Fruit fly (Drosophila melanogaster) whole organism, prepupa: ENCODE data around the gene CG1622.

ENCODE experiments used
- Blimp-1 ChIP-seq: fragments of 200-800 bp; sonication (Bioruptor generic); optimal IDR thresholded peaks from 3 replicates; lab custom pipeline; 2017; ENCODE audit warnings: missing biosample characterization, missing genetic modification characterization, mild to moderate bottlenecking, moderate library complexity, missing genetic modification reagents
- CG10669 ChIP-seq: fragments of 200-800 bp; sonication (Bioruptor generic); optimal IDR thresholded peaks from 3 replicates; lab custom pipeline; 2018; ENCODE audit warnings: missing biosample characterization, mild to moderate bottlenecking, missing genetic modification characterization, moderate library complexity
- CG11294 ChIP-seq: fragments of 200-800 bp; sonication (Bioruptor generic); IDR thresholded peaks from 2 replicates; pipeline ENCODE4 v1.3.6; 2022; ENCODE audit warnings: missing biosample characterization, missing genetic modification characterization
- CG11762 ChIP-seq: fragments of 200-800 bp; sonication (Bioruptor generic); optimal IDR thresholded peaks from 3 replicates; lab custom pipeline; 2016; ENCODE audit warnings: missing biosample characterization, missing genetic modification characterization; ENCODE audit not compliant: insufficient read depth
- CG11902 ChIP-seq: fragments of 200-800 bp; sonication (Bioruptor generic); optimal IDR thresholded peaks from 3 replicates; lab custom pipeline; 2016; ENCODE audit warnings: missing biosample characterization, missing genetic modification characterization
- CG15336 ChIP-seq: fragments of 200-800 bp; sonication (Bioruptor generic); IDR thresholded peaks from 2 replicates; pipeline ENCODE4 v1.3.6; 2022; ENCODE audit warnings: missing biosample characterization, missing genetic modification characterization
- CG1621 ChIP-seq: fragments of 200-800 bp; sonication (Bioruptor generic); optimal IDR thresholded peaks from 3 replicates; lab custom pipeline; 2018; ENCODE audit warnings: missing biosample characterization, mild to moderate bottlenecking, missing genetic modification characterization
- CG3032 ChIP-seq: fragments of 200-800 bp; optimal IDR thresholded peaks from 2 replicates; lab custom pipeline; 2019; ENCODE audit warnings: missing biosample characterization, mild to moderate bottlenecking, missing genetic modification characterization, moderate library complexity
- CG31627 ChIP-seq: fragments of 200-800 bp; sonication (Bioruptor generic); optimal IDR thresholded peaks from 3 replicates; lab custom pipeline; 2016; ENCODE audit warnings: missing biosample characterization, missing genetic modification characterization
- CG32006 ChIP-seq: fragments of 200-800 bp; sonication (Bioruptor generic); optimal IDR thresholded peaks from 3 replicates; lab custom pipeline; 2017; ENCODE audit warnings: missing biosample characterization, mild to moderate bottlenecking, missing genetic modification characterization
- CG3919 ChIP-seq: fragments of 200-800 bp; sonication (Bioruptor generic); optimal IDR thresholded peaks from 3 replicates; lab custom pipeline; 2016; ENCODE audit warnings: missing biosample characterization, missing genetic modification characterization
- CG4318 ChIP-seq: fragments of 200-800 bp; sonication (Bioruptor generic); optimal IDR thresholded peaks from 3 replicates; lab custom pipeline; 2017; ENCODE audit warnings: missing biosample characterization, mild to moderate bottlenecking, missing genetic modification characterization
- CG6163 ChIP-seq: fragments of 200-800 bp; sonication (Bioruptor generic); IDR thresholded peaks from 3 replicates; pipeline ENCODE4 v1.3.6; 2022; ENCODE audit warnings: missing biosample characterization, missing genetic modification characterization
- CG6276 ChIP-seq: fragments of 200-800 bp; sonication (Bioruptor generic); optimal IDR thresholded peaks from 2 replicates; lab custom pipeline; 2017; ENCODE audit warnings: missing biosample characterization, mild to moderate bottlenecking, missing genetic modification characterization
- CG6808 ChIP-seq: fragments of 200-800 bp; sonication (Bioruptor generic); optimal IDR thresholded peaks from 3 replicates; lab custom pipeline; 2017; ENCODE audit warnings: missing biosample characterization, missing genetic modification characterization, mild to moderate bottlenecking, moderate library complexity, missing genetic modification reagents
- CG7368 ChIP-seq: fragments of 200-800 bp; sonication (Bioruptor generic); optimal IDR thresholded peaks from 3 replicates; lab custom pipeline; 2016; ENCODE audit warnings: missing biosample characterization, missing genetic modification characterization
- CG8119 ChIP-seq: fragments of 200-800 bp; sonication (Bioruptor generic); IDR thresholded peaks from 3 replicates; pipeline ENCODE4 v1.3.6; 2022; ENCODE audit warnings: missing biosample characterization, missing genetic modification characterization
- CG8632 ChIP-seq: fragments of 200-800 bp; sonication (Bioruptor generic); optimal IDR thresholded peaks from 3 replicates; lab custom pipeline; 2016; ENCODE audit warnings: missing biosample characterization, missing genetic modification characterization
- Eip78C ChIP-seq: fragments of 200-800 bp; sonication (Bioruptor generic); peaks from one replicate; lab custom pipeline; 2016; ENCODE audit warnings: missing biosample characterization, missing genetic modification characterization
- Eip93F ChIP-seq: fragments of 200-800 bp; sonication (Bioruptor generic); optimal IDR thresholded peaks from 2 replicates; lab custom pipeline; 2016; ENCODE audit warnings: missing biosample characterization, mild to moderate bottlenecking, missing genetic modification characterization
- Ets21C ChIP-seq: fragments of 200-800 bp; sonication (Bioruptor generic); optimal IDR thresholded peaks from 3 replicates; lab custom pipeline; 2016; ENCODE audit warnings: missing biosample characterization, missing genetic modification characterization
- Ets96B ChIP-seq: fragments of 200-800 bp; optimal IDR thresholded peaks from 2 replicates; lab custom pipeline; 2019; ENCODE audit warnings: missing biosample characterization, mild to moderate bottlenecking, missing genetic modification characterization, moderate library complexity
- Gug ChIP-seq: fragments of 200-800 bp; sonication (Bioruptor generic); IDR thresholded peaks from 2 replicates; pipeline ENCODE4 v1.3.6; 2022; ENCODE audit warnings: missing biosample characterization, missing genetic modification characterization
- Hr39 ChIP-seq: fragments of 200-800 bp; sonication (Bioruptor generic); optimal IDR thresholded peaks from 2 replicates; lab custom pipeline; 2016; ENCODE audit warnings: missing biosample characterization, missing genetic modification characterization
- Lpt ChIP-seq: fragments of 200-800 bp; sonication (Bioruptor generic); optimal IDR thresholded peaks from 3 replicates; lab custom pipeline; 2016; ENCODE audit warnings: missing biosample characterization, missing genetic modification characterization
- Met ChIP-seq: fragments of 200-800 bp; sonication (Bioruptor generic); optimal IDR thresholded peaks from 3 replicates; lab custom pipeline; 2016; ENCODE audit warnings: missing biosample characterization, missing genetic modification characterization
- OdsH ChIP-seq: fragments of 200-800 bp; sonication (Bioruptor generic); optimal IDR thresholded peaks from 3 replicates; lab custom pipeline; 2016; ENCODE audit warnings: missing biosample characterization, missing genetic modification characterization
- Smox ChIP-seq: fragments of 200-800 bp; sonication (Bioruptor generic); optimal IDR thresholded peaks from 3 replicates; lab custom pipeline; 2016; ENCODE audit warnings: missing biosample characterization, missing genetic modification characterization
- Sox102F ChIP-seq: fragments of 200-800 bp; sonication (Bioruptor generic); optimal IDR thresholded peaks from 2 replicates; lab custom pipeline; 2016; ENCODE audit warnings: missing biosample characterization, mild to moderate bottlenecking, missing genetic modification characterization
- Sox14 ChIP-seq: fragments of 200-800 bp; sonication (Bioruptor generic); optimal IDR thresholded peaks from 3 replicates; lab custom pipeline; 2016; ENCODE audit warnings: missing biosample characterization, missing genetic modification characterization
- acj6 ChIP-seq: fragments of 200-800 bp; sonication (Bioruptor generic); optimal IDR thresholded peaks from 3 replicates; lab custom pipeline; 2016; ENCODE audit warnings: missing biosample characterization, missing genetic modification characterization
- cyc ChIP-seq: fragments of 200-800 bp; sonication (Bioruptor generic); optimal IDR thresholded peaks from 3 replicates; lab custom pipeline; 2016; ENCODE audit warnings: missing biosample characterization, missing genetic modification characterization
- dac ChIP-seq: fragments of 200-800 bp; sonication (Bioruptor generic); optimal IDR thresholded peaks from 2 replicates; lab custom pipeline; 2017; ENCODE audit warnings: missing biosample characterization, mild to moderate bottlenecking, missing genetic modification characterization
- eg ChIP-seq: fragments of 200-800 bp; sonication (Bioruptor generic); IDR thresholded peaks from 3 replicates; pipeline ENCODE4 v1.3.6; 2022; ENCODE audit warnings: missing biosample characterization, missing genetic modification characterization
- fd59A ChIP-seq: fragments of 200-800 bp; sonication (Bioruptor generic); optimal IDR thresholded peaks from 2 replicates; lab custom pipeline; 2017; ENCODE audit warnings: missing biosample characterization, mild to moderate bottlenecking, missing genetic modification characterization, missing genetic modification reagents
- fd85E ChIP-seq: fragments of 200-800 bp; sonication (Bioruptor generic); optimal IDR thresholded peaks from 3 replicates; lab custom pipeline; 2016; ENCODE audit warnings: missing biosample characterization, missing genetic modification characterization
- fkh ChIP-seq: fragments of 200-800 bp; sonication (Bioruptor generic); optimal IDR thresholded peaks from 3 replicates; lab custom pipeline; 2017; ENCODE audit warnings: missing biosample characterization, mild to moderate bottlenecking, missing genetic modification characterization, moderate library complexity
- lz ChIP-seq: fragments of 200-800 bp; sonication (Bioruptor generic); optimal IDR thresholded peaks from 3 replicates; lab custom pipeline; 2016; ENCODE audit warnings: missing biosample characterization, missing genetic modification characterization
- salr ChIP-seq, 2 experiments: fragments of 200-800 bp; sonication (Bioruptor generic); optimal IDR thresholded peaks; 3 replicates each; lab custom pipeline; 2016 to 2018; ENCODE audit warnings: missing biosample characterization in 2 of 2, missing genetic modification characterization in 2 of 2, mild to moderate bottlenecking in 1 of 2
- spab ChIP-seq: fragments of 200-800 bp; sonication (Bioruptor generic); optimal IDR thresholded peaks from 2 replicates; lab custom pipeline; 2017; ENCODE audit warnings: missing biosample characterization, mild to moderate bottlenecking, missing genetic modification characterization, missing genetic modification reagents
- svp ChIP-seq: fragments of 200-800 bp; sonication (Bioruptor generic); peaks from one replicate; lab custom pipeline; 2016; ENCODE audit warnings: missing biosample characterization, missing genetic modification characterization
- topi ChIP-seq: fragments of 200-800 bp; sonication (Bioruptor generic); optimal IDR thresholded peaks from 3 replicates; lab custom pipeline; 2016; ENCODE audit warnings: missing biosample characterization, missing genetic modification characterization
- vri ChIP-seq: fragments of 200-800 bp; sonication (Bioruptor generic); optimal IDR thresholded peaks from 3 replicates; lab custom pipeline; 2016; ENCODE audit warnings: missing biosample characterization, mild to moderate bottlenecking, missing genetic modification characterization

CG1622 gene

DNA sequence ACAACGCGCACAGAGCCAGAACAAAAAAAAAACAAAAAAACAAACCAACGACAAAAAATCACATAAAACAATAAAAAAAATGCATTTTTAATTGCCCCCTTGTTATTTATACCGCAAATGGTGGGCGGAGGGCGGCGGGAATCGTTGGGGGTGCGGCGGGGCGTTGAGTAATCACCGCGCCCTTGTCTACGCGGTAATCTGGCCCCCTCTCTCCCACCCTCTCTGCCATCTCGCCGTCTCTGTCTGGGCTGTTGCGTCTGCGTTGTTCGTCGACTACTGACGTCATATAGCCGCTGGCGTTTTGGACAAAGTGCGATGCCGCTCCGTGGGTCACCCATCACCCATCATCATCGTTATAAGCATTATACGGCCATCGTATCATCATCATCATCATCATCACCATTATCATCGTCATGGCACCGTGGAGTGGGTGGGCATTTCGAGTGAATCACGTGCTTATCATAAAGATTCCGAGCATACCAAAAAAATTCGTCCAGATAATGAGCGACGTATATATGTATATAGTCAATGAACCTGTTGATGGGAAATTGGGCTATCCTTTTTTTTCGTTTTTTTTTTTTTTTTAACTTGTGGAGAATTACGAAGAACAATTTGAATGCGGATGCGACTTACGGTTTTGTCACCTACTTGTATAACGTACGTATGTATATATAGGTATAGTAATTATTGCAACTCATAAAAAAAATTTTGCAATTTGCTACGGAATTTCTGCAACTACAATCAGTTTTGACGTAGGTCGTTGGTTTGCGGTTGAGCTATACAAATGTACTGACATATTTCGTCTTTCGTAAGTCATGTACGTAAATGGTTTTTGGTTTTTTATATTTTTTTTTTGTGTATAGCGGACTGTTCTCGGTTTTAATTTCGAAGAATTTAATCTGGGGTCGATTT lies 6.0 kb downstream of the CG1622 start (continued):
- peak; percentile 80 for TF ChIP-seq vri (GFP tag; lab: Kevin White, UChicago)
- peak; percentile 69 for TF ChIP-seq CG6276 (GFP tag; lab: Kevin White, UChicago)
- TF ChIP-seq Smox = no peak
- TF ChIP-seq lz (GFP tag; lab: Kevin White, UChicago) = no peak
- peak; percentile 4 for TF ChIP-seq Blimp-1 (GFP tag; lab: Kevin White, UChicago)
- TF ChIP-seq CG6808 (GFP tag; lab: Kevin White, UChicago) = peak; percentile 66
- TF ChIP-seq fd59A (GFP tag; lab: Kevin White, UChicago) = no peak
- TF ChIP-seq CG31627 (GFP tag; lab: Kevin White, UChicago) = no peak
- TF ChIP-seq CG3032 = peak; percentile 60
- TF ChIP-seq, all 60 proteins: peak for 34

DNA sequence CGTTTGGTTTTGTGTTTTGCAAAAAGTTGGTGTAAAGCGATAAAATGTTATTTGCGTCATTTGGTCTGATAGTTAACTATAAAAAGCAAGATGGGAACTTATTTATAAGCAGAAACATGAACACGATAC lies 6.5 kb downstream of the CG1622 start, which contains the start of gene IP3K2:
TSS of gene IP3K2 (plus strand) at position 107 of the 129 bp plus-strand sequence.
- TF ChIP-seq Sox14 (GFP tag; lab: Kevin White, UChicago) (no peak), CG15336 (GFP tag; lab: Robert Waterston, UW) (no peak), Hr39 (GFP tag; lab: Kevin White, UChicago) (no peak), svp (GFP tag; lab: Kevin White, UChicago) (no peak), CG4318 (GFP tag; lab: Kevin White, UChicago) (no peak), Ets96B (no peak), CG11762 (GFP tag; lab: Kevin White, UChicago) (no peak), Lpt (GFP tag; lab: Kevin White, UChicago) (no peak), CG3919 (GFP tag; lab: Kevin White, UChicago) (no peak), vri (GFP tag; lab: Kevin White, UChicago) (no peak), fd85E (GFP tag; lab: Kevin White, UChicago) (no peak), CG8632 (GFP tag; lab: Kevin White, UChicago) (no peak), salr (GFP tag; optimal IDR thresholded peaks at IDR 0.05; lab: Kevin White, UChicago) (no peak), cyc (GFP tag; lab: Kevin White, UChicago) (no peak), acj6 (GFP tag; lab: Kevin White, UChicago) (no peak), CG8119 (GFP tag; lab: Robert Waterston, UW) (no peak), dac (GFP tag; lab: Kevin White, UChicago) (no peak)
- TF ChIP-seq, all 60 proteins: peak for 0

DNA sequence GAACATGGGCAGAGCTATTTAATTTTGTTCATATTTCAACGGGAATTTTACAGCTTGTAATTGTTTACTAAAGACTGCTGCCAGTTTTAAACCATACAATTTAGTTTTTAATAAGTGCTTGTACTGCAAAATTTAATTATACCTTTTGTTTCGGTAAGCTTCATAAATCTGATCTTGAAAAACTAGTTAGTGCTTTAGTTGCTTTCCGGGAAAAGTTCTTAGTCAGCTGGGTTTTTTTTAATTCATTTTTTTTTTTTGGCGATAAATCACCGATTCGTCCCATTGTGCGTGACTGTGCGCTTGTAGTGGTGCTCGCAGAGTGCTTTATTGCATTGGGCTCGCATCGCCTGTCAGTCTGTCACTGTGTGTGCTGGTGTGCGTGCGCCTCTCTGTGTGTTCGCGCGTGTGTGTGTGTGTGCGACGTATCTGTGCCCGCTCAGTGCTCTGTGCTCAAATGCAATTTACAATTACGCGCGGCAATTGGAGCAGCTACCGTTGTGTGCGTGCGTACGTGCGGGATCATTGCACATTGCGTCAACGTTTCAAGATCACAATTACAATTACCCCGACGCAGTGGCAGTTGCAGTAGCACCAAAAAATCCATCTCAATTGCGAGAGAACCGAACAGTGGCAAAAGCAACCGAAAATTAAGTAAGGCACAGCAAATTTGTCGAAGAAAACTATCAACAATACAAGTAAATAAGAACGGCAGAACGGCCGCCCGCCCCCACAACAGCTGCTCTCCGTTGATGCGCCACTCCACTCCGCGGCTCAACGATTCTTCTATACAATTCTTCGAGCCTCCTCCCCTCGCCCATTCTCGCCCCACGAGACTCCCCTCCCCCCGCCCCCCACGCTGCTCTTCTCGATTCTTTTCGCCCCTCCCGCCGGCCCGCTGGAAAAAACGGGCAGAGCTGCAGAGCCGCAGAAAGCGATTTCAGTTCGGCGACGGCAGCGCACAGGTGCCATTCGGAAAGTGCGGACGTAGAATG lies 7.1 kb downstream of the CG1622 start:
- no peak for TF ChIP-seq CG3032
- no peak for TF ChIP-seq CG7368 (GFP tag; lab: Kevin White, UChicago)
- TF ChIP-seq Eip78C = peak; percentile 53
- TF ChIP-seq CG8119 (GFP tag; lab: Robert Waterston, UW) = no peak; the same call in 2 of the 3 replicates
- TF ChIP-seq CG1621 (tag; lab: Kevin White, UChicago) = no peak
- no peak for TF ChIP-seq Hr39 (GFP tag; lab: Kevin White, UChicago)
- no peak for TF ChIP-seq Sox14 (GFP tag; lab: Kevin White, UChicago)
- peak; percentile 24 for TF ChIP-seq Met
- TF ChIP-seq OdsH (GFP tag; lab: Kevin White, UChicago) = no peak
- no peak for TF ChIP-seq CG10669 (GFP tag; lab: Kevin White, UChicago)
- peak; percentile 41; the same call in 1 of the 3 replicates for TF ChIP-seq CG6163 (GFP tag; lab: Robert Waterston, UW)
- no peak for TF ChIP-seq spab (GFP tag; lab: Kevin White, UChicago)
- TF ChIP-seq Ets21C (GFP tag; lab: Kevin White, UChicago) = no peak
- TF ChIP-seq CG11902 (GFP tag; lab: Kevin White, UChicago) = no peak
- TF ChIP-seq CG32006 (GFP tag; lab: Kevin White, UChicago) = no peak
- TF ChIP-seq fd85E (GFP tag; lab: Kevin White, UChicago) = no peak
- TF ChIP-seq CG3919 (GFP tag; lab: Kevin White, UChicago) = no peak
- peak; percentile 18 for TF ChIP-seq topi (GFP tag; lab: Kevin White, UChicago)
- TF ChIP-seq Eip93F (GFP tag; lab: Kevin White, UChicago) = no peak
- no peak for TF ChIP-seq CG11294 (GFP tag; lab: Robert Waterston, UW)
- peak; percentile 30 for TF ChIP-seq fkh
- TF ChIP-seq lz (GFP tag; lab: Kevin White, UChicago) = no peak
- no peak for TF ChIP-seq Sox102F (GFP tag; lab: Kevin White, UChicago)
- TF ChIP-seq dac (GFP tag; lab: Kevin White, UChicago) = no peak
- TF ChIP-seq eg (GFP tag; lab: Robert Waterston, UW) = 0 out of 3 replicates have a peak, but pooled peaks have one; percentile 23
- no peak for TF ChIP-seq Gug (GFP tag; lab: Robert Waterston, UW)
- no peak for TF ChIP-seq CG8632 (GFP tag; lab: Kevin White, UChicago)
- no peak for TF ChIP-seq CG4318 (GFP tag; lab: Kevin White, UChicago)
- TF ChIP-seq CG6808 (GFP tag; lab: Kevin White, UChicago) = peak; percentile 18
